Fruit fly (Drosophila melanogaster) whole organism, larva: ENCODE results near the gene Ype.

ENCODE experiments used
- noc ChIP-seq: fragments of 200-800 bp; sonication (Bioruptor generic); optimal IDR thresholded peaks from 3 replicates; lab custom pipeline; 2019; ENCODE audit warnings: missing biosample characterization, mild to moderate bottlenecking, missing genetic modification characterization, moderate library complexity

Gene Ype

DNA sequence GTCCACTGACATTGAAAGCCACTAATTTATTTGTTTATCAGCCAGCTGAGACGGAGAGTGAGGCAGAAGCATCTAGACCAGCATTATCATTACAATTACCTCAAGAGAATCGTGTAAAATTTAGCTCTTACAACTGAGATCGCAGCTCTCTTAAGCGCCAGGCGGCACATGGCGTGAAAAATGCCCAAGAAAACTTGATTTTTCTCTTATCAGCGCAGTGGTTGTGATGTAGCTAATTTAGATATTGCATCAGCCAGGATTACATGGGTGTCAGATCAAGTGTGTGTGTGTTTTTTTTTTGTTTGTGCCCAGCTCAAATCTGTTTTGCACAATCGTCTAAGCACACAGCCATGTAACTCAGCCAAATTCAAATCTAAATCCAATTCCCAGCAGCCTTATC is 7.8 kb upstream of the Ype start:
- no peak for TF ChIP-seq noc (tag; lab: Kevin White, UChicago)

DNA sequence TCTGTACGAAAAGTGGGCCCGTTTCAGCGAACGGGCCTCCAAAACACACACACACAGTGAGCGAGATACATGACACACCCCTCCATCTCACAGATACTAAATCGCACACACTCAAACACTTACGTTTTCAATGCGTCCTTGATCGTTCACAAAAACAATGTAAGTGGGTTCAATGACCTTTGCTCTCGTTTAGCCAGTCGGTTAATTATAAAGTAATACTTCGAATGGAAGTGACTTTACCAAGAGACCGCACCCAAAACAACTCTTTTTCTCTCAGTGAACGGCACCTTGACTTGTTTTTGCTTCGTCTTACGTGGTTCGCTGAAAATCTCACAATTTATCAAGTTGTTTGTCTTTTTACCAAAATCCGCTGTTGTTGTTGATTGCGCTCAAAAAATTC is 7.1 kb upstream of the Ype start:
- no peak for TF ChIP-seq noc (tag; lab: Kevin White, UChicago)

DNA sequence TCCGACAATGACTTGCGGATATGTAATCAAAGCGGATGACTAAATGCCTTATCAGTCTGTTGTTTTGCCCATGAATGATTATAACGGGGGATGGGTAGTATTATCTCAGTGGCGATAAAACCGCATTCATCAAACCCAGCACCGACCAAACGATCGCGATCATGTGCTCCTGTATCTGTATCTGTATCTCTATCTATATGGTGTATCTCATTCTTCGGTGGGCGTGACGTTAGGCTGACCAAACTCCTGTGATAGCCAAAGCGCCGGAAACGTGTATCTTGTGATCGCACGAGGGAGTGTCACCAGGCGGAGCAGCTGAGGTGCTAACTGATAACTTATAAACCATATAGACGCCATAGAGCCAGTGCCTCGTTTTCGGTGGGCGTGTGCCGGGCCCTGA is 5.5 kb upstream of the Ype start:
- TF ChIP-seq noc (tag; lab: Kevin White, UChicago), result peak; percentile 6

DNA sequence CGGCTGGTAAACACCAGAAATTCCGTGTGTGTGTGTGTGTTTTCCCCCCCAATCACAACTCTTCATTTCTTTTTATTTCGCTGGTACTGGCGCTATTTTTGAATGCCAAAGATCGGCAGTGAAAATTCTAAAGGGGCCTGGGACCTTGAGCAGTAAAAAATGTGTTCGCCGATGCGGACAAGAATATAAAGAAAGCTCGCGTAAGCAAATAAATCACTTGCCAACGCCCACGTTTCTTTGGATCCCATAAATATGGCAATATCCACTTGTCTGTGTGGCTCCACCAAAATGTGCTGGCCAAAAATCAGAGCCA is 4.8 kb upstream of the Ype start:
- no peak for TF ChIP-seq noc (tag; lab: Kevin White, UChicago)

DNA sequence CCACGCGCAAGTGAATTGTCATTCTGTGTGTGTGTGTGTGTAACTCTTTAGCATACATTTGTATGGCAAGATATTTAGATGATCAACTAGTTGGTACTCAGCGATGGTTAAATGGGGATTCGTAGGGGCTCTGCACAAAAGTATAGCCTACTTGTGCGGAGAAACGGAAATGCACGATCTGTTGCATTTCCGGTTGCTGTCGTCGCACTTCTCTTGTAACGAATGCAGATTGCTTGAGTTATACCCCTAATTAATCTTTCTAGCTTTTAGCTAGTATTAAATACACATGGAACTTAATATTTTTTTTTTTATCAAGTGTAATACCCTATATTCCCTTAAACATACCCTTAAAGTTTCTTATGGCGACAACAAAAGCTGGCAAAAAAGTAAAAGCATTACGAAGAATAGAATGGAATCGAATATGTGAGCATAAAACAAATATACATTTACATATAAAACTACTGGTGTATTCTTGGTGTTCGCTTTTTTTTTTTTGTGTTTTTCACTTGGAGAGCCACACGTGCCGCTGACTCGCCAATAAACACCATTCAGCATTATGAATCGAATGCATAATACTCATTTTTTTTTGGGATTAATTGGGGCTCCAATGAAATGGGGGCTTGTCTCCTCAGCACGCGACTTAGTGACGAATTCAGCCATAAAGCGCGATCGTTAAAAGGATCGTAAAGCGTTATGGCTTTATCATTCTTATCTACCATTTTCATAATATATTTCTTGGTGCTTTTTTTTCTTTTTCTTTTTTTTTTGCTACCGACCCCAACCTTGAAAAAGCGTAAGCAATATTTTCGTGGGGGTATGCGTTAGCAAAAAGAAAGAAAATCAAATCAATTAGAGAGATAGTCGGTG is 4.2 kb upstream of the Ype start:
- TF ChIP-seq noc (tag; lab: Kevin White, UChicago), result peak; percentile 81

DNA sequence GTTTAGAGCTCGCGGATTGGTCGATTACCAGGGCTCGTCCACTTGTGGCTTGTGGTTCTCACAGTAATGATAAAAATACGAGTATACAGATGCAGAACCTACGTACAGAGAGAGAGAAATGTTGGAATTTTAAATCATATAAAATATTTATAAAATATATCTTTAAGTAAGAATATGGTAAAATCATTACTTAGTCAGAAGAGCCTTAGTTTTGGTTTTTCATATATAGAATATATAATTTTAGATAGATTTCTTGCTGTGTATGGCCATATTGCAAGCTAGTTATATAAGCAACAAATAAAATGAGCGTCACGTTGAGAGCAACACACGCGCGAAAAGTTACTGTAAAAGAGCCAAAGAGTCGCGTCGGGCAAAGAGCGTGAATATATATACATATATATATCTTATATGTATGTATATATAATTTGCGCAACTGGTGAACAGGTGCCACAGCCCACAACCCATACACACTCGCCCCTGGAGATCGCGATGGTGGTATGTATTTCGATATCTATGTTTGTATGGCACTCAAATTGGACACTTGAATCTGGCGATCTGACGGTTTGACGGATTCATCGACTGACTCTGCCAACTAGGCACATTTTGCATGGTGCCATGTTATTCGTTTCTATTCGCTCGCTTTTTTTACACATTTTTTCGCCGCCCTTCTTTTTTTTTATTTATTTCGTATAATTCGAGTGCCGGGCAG is 3.4 kb upstream of the Ype start:
- TF ChIP-seq noc (tag; lab: Kevin White, UChicago), result peak; percentile 97

DNA sequence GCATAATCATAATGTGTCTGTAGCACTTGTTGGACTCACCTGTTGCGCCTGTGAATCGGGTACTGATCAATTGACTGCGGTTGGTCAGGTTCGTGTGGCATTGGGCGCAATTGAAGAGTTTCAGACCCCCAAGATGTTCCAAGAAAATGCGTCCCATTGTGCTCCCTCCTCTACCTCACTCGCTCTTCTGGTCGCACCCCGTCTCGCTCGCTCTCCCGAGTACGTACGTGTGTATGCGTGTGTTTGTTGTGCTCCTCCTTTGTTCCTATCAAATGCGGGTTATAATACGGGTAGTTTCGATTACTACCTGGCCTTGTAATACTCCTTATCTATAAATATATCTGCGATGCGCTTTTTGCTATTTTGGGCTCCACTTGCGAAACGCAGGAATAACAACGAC is 441 bp downstream of the Ype start:
- TF ChIP-seq noc (tag; lab: Kevin White, UChicago), result no peak

DNA sequence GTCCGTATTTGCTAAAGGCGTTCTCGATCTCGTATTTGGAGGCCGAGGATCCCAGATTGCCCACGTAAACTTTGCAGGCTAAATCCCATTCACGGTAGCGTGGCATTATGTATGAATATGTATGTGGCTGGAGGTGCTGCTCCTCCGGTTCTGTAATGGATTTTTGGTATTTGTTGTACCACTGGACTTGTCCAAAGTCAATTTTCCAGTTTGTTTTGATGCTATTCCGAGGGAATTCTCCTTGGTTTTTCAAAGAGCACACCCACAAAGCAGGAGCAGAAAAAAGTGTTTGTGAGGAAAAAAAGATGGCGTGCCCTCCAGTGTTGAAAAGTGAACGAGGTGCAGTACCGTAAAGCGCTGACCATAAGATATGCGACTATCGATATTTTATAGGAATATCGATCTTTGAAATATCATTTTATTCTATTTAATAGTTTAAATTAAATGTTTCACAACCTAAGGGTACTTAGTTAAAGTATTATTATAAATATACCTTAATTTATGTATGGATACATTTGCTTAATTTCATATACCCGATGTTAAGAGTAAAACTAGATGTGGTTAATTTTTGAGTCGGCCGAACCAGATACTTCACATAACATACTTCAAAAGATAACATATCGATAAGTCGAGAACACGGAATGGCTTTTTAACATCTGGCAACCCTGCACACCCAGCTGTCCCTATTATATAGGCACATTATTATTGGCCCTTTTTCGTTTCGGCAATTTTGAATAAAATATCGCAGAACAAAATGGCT is 2.5 kb downstream of the Ype start, which contains the start of the genes Rbp1-like and Tim9a:
Gene Rbp1-like, minus strand, starts transcription at position 295 of the 760 bp plus-strand sequence.
Gene Tim9a, plus strand, starts transcription at position 628 of the 760 bp plus-strand sequence.
- peak; percentile 66 for TF ChIP-seq noc (tag; lab: Kevin White, UChicago)

DNA sequence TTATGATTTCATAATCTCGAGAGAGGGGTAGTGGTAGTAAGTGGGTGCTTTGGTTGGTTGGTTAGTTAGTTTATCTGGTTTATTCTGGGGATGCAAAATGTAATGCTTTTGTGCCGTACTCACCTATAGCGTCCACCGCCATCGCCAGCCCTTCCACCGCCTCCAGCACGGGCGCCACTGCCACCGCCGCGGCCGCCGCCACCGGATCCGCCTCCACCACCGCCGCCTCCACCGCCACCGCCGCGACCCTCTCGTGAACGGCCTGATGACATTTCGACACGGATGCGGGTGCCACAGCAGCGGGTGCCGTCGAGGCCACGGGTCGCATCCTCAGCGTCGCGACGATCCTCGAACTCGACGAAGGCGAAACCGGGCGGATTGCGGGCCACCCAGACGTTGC is 3.0 kb downstream of the Ype start:
- no peak for TF ChIP-seq noc (tag; lab: Kevin White, UChicago)

DNA sequence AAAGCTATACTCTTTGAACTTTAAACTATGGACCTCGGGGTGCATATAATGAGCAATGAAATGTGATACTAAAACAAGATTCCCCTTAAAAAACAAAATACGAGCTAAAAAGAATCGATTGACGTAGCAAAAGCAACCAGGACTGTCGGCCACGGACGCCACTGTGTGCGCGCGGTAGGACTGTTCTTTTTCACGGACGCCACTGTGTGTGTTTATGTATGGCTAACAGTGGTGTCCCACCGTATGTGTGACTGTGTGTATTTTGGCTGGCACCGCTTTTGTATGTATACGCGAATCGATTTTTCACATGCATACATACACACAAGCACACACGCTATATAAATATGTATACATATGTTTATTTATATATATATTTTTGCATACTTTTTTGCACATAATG is 3.4 kb downstream of the Ype start:
- no peak for TF ChIP-seq noc (tag; lab: Kevin White, UChicago)

DNA sequence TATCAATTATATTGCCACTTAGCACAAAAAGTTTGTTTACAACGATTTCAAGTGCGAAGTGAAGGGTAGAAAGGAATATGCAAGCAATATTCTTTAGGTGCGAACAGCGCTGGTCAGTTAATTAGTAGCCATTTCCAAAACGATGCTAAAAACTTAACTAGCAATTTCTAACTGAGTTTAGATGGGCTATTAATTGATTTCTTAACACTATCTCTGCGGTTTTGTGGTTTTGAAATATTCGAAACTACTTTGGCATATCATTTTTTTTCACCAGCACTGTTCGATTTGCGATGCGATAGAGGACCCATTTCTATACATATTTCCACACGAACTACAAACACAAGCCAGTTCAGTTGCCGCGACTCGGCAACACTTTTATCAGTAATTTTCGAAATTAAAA is 10.7 kb downstream of the Ype start:
- peak; percentile 81 for TF ChIP-seq noc (tag; lab: Kevin White, UChicago)

DNA sequence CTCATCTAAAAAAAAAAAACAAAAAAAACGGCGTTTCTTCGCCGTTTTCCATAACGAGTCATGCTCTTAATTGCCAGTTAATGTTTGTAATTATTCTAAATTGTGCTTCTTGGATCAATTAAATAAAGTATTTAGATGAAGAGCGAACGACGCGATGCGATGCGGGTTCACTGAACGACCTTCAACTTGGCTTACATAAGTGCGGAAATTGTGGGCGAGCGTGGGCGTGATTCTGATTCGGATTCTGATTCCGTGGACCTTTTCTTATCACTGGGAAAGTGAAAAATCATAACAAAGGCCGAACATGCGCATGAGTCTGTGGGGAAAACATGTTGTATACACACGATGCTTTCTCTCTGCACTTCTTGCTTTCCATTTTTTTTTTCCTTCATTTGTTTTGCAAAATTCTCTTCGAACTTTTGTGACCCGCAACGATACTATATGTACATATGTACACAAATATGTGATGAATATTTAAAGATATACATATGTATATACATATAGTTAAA is 11.7 kb downstream of the Ype start:
- no peak for TF ChIP-seq noc (tag; lab: Kevin White, UChicago)

DNA sequence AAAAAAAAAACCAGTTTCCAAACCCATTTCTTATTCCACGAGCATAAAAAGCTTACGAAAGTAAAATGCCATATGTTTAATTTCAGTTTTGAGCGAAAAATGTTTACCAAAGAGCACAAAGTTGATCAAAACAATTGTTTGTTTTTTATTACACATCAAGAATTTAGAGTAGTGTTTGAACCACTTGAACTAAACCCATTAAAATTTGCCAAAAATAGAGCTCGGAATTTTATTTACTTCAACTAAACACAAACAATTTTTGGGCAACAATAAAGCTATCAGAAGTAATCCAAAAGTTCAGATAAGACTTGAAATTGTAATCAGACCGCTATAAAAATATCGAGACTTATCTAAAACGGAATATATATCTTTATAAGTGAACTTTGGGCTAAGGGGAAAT is 12.2 kb downstream of the Ype start:
- no peak for TF ChIP-seq noc (tag; lab: Kevin White, UChicago)

DNA sequence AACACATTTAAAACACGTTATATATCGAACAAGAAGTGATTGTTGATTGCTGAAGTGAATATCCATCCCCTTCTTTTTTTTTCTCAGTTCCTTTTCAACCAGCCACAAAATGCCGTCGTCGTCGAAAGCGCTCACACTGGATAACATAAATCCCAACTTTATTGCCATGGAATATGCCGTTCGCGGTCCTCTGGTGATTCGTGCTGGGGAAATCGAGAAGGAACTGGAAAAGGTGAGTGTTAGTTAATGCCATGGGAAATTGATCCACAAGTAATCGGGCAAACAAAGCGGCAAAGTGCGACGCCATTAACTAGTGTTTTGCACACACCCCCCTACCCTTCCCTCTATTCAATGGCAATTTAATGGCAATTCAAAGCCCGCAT is 13.1 kb downstream of the Ype start:
- no peak for TF ChIP-seq noc (tag; lab: Kevin White, UChicago)

DNA sequence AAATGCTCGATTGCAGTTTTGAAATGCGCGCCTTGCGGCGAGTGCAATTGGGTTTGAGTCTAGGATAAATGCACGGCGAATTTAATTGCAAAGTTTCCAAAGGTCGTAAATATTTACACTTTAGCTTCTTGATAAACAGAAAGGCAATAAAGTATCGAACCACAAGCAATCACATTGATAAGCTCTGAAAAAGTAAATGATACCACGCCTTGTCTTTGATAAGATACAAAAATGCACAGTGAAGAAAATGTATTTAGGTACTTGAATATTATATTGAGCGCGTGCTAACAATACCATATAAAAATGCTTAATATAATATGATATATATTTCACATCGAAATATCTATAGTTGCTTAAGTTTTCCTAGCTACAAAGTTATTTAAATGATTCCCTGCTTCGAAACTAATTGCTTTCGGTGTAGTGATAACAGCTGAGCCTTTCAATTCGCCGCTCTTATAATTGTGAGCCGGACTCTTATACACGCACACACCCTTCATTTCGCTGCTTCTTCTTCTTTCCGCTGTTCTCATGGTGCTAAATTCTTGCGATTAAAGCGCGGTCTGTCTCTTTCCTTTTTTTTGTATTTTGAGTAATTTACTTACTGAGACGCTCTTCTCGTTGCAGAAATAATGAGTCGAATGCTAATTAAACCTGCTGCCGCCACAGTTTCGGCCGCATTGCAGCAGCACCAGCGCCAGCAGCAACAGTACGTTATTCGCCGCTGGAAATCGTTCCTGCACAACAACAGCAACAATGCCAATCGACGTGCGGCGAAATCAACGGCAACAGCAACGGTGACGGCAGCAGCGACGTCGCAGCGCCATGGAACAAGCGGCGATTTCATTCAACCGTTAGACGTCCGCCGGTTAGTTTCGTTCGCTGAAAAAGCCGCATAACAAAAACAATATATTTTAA is 13.7 kb downstream of the Ype start:
- TF ChIP-seq noc (tag; lab: Kevin White, UChicago), result peak; percentile 63
